Fruit fly (Drosophila melanogaster) Kc167 (cell line): Measurements from ENCODE around the gene CG7800.

Experiments used
- Myc ChIP-seq: fragments of >200 bp; optimal IDR thresholded peaks from 2 replicates; lab custom pipeline; 2017; ENCODE audit warnings: missing external identifiers
- Sin3A ChIP-seq: fragments of >200 bp; optimal IDR thresholded peaks from 2 replicates; lab custom pipeline; 2018; ENCODE audit warnings: missing external identifiers
- h ChIP-seq: fragments of >200 bp; optimal IDR thresholded peaks from 3 replicates; lab custom pipeline; 2018; ENCODE audit warnings: missing external identifiers
- insv ChIP-seq: fragments of >200 bp; optimal IDR thresholded peaks from 3 replicates; lab custom pipeline; 2018; ENCODE audit warnings: missing external identifiers
- psq ChIP-seq: fragments of >200 bp; optimal IDR thresholded peaks from 2 replicates; lab custom pipeline; 2017; ENCODE audit warnings: missing external identifiers
- ttk ChIP-seq: sonication (Bioruptor generic); optimal IDR thresholded peaks from 2 replicates; lab custom pipeline; 2017; ENCODE audit warnings: missing external identifiers

Gene CG7800

dm6 chr3R:8215528-8216189 lies 2.1 kb upstream of the CG7800 start:
- TF ChIP-seq psq (lab: Kevin White, UChicago) = no peak
- no peak for TF ChIP-seq Myc (lab: Kevin White, UChicago)
- TF ChIP-seq Sin3A (lab: Kevin White, UChicago) = no peak
- no peak for TF ChIP-seq insv
- no peak for TF ChIP-seq ttk (lab: Kevin White, UChicago)
- TF ChIP-seq h (lab: Kevin White, UChicago) = no peak

DNA sequence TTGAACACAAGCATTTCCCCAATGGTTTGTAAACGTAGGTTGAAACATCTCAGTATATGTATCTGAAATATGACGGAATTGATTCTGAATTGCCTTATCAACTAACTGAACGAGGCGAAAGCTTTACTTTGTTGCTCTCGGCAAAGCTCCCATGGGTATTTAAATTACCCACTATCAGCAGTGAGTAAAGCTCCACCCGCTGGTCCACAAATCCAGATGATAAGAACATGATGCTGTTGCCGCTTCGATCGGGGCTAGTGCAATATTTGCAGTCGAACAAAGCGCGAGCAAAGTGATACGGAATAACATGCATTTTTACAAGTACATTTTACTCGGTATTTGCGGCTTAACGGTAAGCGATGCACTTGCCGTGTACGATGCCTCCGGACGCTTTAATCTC lies 2.1 kb downstream of the CG7800 start, which contains the start of gene CG18249:
CG18249 (plus strand) TSS at position 256 of the 400 bp plus-strand sequence.
- no peak for TF ChIP-seq Myc (lab: Kevin White, UChicago)
- TF ChIP-seq insv = no peak
- TF ChIP-seq psq (lab: Kevin White, UChicago) = no peak
- no peak for TF ChIP-seq h (lab: Kevin White, UChicago)
- TF ChIP-seq ttk (lab: Kevin White, UChicago) = no peak
- no peak for TF ChIP-seq Sin3A (lab: Kevin White, UChicago)

DNA sequence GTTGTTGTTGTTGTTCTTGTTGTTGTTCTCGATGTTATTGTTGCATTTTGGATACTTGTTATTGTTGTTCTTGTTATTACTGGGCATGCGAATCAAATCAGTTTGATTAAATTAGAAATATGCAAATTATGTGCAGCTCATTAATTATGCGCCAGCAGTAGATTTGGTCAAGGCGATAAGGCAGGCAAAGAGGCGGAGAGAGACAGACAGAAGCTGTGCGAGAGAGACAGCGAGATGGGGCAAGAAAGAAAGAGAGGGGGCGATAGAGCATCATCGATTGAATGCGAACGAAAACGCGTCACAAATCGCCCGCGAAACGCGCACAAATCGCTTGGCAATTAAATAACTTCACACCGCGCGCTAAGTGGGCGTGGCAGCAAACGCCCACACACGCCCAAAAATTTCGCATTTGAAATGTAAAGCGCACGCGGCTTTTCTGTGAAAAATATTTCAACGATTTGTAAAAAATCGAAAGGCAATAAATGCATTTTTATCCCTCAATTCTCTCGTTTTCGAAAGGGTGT lies 5.4 kb downstream of the CG7800 start:
- no peak for TF ChIP-seq Myc (lab: Kevin White, UChicago)
- TF ChIP-seq Sin3A (lab: Kevin White, UChicago) = no peak
- no peak for TF ChIP-seq psq (lab: Kevin White, UChicago)
- TF ChIP-seq insv = no peak
- no peak for TF ChIP-seq h (lab: Kevin White, UChicago)
- no peak for TF ChIP-seq ttk (lab: Kevin White, UChicago)

dm6 chr3R:8224726-8225460 lies 7.1 kb downstream of the CG7800 start:
- no peak for TF ChIP-seq insv
- TF ChIP-seq Myc (lab: Kevin White, UChicago) = no peak

DNA sequence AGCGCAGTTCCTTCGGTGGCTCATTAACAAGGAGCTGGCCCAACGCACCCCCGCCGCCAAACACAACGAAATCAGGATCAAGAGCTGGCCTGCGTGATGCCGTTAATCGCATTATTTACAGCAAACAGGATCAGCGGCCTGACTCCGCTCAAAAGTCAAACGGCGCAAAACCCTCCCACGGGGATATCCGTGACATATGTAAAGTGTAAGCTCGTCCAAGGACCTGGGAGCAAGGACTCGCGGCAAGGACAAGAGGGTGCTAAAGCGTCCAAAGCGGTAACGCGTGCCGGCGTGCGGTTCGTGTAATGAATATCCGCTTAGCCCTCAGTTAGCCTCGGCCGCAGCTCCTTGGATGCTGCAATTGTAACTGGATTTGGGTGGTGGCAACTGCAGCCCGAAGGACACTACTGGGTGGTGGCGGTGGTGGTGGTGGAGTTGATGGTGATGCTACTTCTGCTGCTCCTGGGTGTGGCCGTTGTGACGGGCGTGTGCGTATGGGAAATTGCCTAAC lies 7.8 kb downstream of the CG7800 start:
- TF ChIP-seq ttk (lab: Kevin White, UChicago) (no peak), Myc (lab: Kevin White, UChicago) (no peak), h (lab: Kevin White, UChicago) (no peak), insv (no peak), Sin3A (lab: Kevin White, UChicago) (no peak), psq (lab: Kevin White, UChicago) (no peak)

dm6 chr3R:8227344-8227743 lies 9.6 kb downstream of the CG7800 start:
- no peak for TF ChIP-seq insv

DNA sequence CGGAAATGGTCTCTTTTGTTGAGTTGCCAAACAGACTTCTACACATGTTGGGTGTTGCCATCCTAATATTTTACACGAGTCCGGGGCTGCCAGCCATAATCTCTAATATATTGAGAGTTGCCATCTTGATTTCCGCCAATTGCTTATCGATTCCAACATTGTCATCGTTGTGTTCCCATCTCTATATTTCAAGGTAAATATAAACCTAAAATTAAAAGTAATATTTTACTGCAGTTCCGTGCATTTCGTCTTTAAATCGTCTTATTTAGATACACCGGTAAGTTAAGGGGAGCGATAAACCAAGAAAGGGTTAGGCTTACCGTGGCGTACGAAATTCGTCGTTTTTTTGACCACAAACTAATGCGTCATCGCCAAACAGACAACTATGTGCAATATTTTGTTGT lies 15.6 kb downstream of the CG7800 start, which contains the start of gene PolI:
PolI (plus strand) TSS at position 138 of the 404 bp plus-strand sequence.
- TF ChIP-seq psq (lab: Kevin White, UChicago) (no peak), insv (no peak), ttk (lab: Kevin White, UChicago) (no peak), Sin3A (lab: Kevin White, UChicago) (no peak), h (lab: Kevin White, UChicago) (no peak), Myc (lab: Kevin White, UChicago) (no peak)

DNA sequence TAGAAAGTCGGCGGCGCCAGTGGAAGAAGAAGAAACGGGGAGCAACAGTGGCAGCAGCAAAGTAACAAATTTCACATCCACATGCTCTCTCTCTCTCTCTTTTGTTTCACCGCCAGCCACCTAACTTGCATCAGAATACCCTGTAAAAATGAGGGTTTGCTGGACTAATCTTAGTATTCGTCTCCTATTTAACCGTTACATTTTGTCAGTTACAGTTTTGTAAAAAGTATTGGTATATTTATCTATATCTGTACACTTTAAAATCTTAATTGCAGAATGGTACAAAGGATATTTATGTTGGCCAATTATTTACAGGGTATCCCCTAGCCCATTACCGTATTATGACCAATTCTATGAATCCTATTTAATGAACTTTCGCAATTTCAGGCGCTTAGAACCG lies 16.1 kb downstream of the CG7800 start:
- no peak for TF ChIP-seq psq (lab: Kevin White, UChicago)
- no peak for TF ChIP-seq Myc (lab: Kevin White, UChicago)
- no peak for TF ChIP-seq h (lab: Kevin White, UChicago)
- no peak for TF ChIP-seq insv
- no peak for TF ChIP-seq ttk (lab: Kevin White, UChicago)
- TF ChIP-seq Sin3A (lab: Kevin White, UChicago) = no peak

DNA sequence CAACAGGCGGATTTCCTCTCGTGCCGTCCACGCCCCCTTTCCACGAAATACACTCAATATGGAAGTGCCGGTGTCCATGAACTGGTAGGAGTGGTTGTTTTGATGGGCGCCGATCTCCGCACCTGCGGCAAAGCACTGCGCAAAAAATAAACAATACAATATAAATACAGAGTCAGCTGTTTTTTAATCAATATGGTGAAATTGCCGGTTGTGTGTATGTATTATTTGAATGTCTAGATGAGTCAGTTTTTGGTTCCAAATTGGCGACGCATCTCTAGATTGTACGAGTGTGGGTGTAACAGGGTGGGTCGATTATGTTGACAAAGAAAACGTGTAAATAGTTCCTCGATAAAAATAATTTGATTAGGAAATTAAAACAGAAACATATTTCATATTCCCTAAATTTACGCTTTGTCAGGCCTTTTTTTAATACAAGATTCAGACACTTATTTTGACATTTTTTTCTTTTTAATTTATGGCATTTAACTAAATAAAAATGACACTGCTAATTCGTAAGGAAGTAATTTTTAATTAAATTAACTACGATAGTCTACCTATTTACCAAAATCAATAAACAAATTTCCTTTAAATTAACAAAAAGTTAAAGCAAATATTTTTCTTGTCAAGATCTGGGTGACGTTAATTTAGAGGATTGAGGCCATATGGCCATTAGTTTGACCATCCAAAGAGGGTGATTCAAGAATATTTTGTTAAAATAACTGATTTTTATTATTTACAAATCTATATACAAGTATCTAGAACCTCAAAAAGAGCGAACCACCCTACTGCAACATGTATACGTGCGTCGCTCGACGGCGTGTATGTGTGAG lies 21.9 kb downstream of the CG7800 start:
- TF ChIP-seq ttk (lab: Kevin White, UChicago) (no peak), h (lab: Kevin White, UChicago) (no peak), Sin3A (lab: Kevin White, UChicago) (no peak), insv (no peak), psq (lab: Kevin White, UChicago) (no peak), Myc (lab: Kevin White, UChicago) (no peak)

- no peak for TF ChIP-seq Sin3A (lab: Kevin White, UChicago)
- TF ChIP-seq Myc (lab: Kevin White, UChicago) = no peak
- no peak for TF ChIP-seq ttk (lab: Kevin White, UChicago)
- TF ChIP-seq psq (lab: Kevin White, UChicago) = no peak
- no peak for TF ChIP-seq h (lab: Kevin White, UChicago)
- TF ChIP-seq insv = no peak
These were observed 22.5 kb downstream of the CG7800 start, which contains the start of gene Ada2b for dm6 chr3R:8240302-8240682. Ada2b (minus strand) TSS chr3R:8240515.

DNA sequence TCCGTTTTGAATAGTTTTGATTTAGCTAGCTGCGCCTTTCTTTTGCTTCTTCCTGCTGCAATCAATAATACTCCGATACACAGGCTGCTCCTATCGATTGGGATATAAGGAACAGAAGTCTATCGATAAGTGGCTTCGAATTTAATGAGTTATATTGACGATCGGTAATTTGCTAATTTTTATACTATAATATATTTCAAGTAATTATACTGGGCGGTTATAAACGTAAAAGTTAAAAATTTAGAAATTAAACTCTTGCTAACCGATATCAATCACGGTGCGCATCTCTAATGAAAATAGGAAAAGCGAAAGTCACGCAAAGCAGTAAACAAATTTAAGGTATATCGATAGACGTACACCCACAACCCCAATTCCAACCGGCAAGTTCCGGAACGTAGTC lies 26.0 kb downstream of the CG7800 start, which contains the start of the genes CG9636, CG18749 and CG33722:
CG9636 (minus strand) TSS at position 73 of the 400 bp plus-strand sequence.
CG18749 (plus strand) TSS at position 336 of the 400 bp plus-strand sequence.
CG33722 (plus strand) TSS at position 336 of the 400 bp plus-strand sequence.
- TF ChIP-seq h (lab: Kevin White, UChicago) = no peak
- TF ChIP-seq insv = no peak
- no peak for TF ChIP-seq ttk (lab: Kevin White, UChicago)
- TF ChIP-seq Sin3A (lab: Kevin White, UChicago) = no peak
- no peak for TF ChIP-seq Myc (lab: Kevin White, UChicago)
